Worm (Caenorhabditis elegans) whole organism, young adult: ENCODE results near the gene ZC395.11.

Experiments
- B0035.1 ChIP-seq: sonication (generic microtip); optimal IDR thresholded peaks from 2 replicates; lab custom pipeline; 2016; ENCODE audit warnings: missing genetic modification characterization, mild to moderate bottlenecking, missing compliant biosample characterization, missing genotype, missing genetic modification reagents
- B0261.1 ChIP-seq: sonication (generic microtip); optimal IDR thresholded peaks from 2 replicates; lab custom pipeline; 2016; ENCODE audit warnings: mild to moderate bottlenecking, missing genetic modification characterization, moderate library complexity, missing compliant biosample characterization
- F10E7.11 ChIP-seq: sonication (generic microtip); optimal IDR thresholded peaks from 2 replicates; lab custom pipeline; 2017; ENCODE audit warnings: mild to moderate bottlenecking, missing genetic modification characterization, moderate library complexity, missing compliant biosample characterization
- F33H1.4 ChIP-seq: fragments of 200-800 bp; sonication (Bioruptor generic); IDR thresholded peaks from 2 replicates; pipeline ENCODE4 v1.3.6; 2022; ENCODE audit warnings: missing genetic modification reagents, missing genetic modification characterization, missing compliant biosample characterization
- F39B2.1 ChIP-seq: fragments of 200-800 bp; sonication (Bioruptor generic); IDR thresholded peaks from 2 replicates; pipeline ENCODE4 v1.3.6; 2022; ENCODE audit warnings: missing genetic modification reagents, missing genetic modification characterization, missing compliant biosample characterization
- F49E8.2 ChIP-seq: sonication (generic microtip); optimal IDR thresholded peaks from 3 replicates; lab custom pipeline; 2017; ENCODE audit warnings: missing genetic modification characterization, mild to moderate bottlenecking, missing compliant biosample characterization, antibody characterized with exemption, moderate library complexity; ENCODE audit not compliant: insufficient read depth
- Y53G8AR.9 ChIP-seq: fragments of 200-800 bp; sonication (Bioruptor generic); conservative IDR thresholded peaks from 2 replicates; pipeline ENCODE4 v1.3.6; 2022; ENCODE audit warnings: missing genetic modification reagents, missing genetic modification characterization, missing compliant biosample characterization
- Y56A3A.18 ChIP-seq: fragments of 200-800 bp; sonication (Bioruptor generic); IDR thresholded peaks from 2 replicates; pipeline ENCODE4 v1.3.6; 2022; ENCODE audit warnings: missing genetic modification reagents, missing genetic modification characterization, missing compliant biosample characterization
- aptf-2 ChIP-seq: fragments of 200-800 bp; sonication (Bioruptor generic); conservative IDR thresholded peaks from 2 replicates; pipeline ENCODE4 v1.3.6; 2022; ENCODE audit warnings: missing genetic modification reagents, missing genetic modification characterization, missing compliant biosample characterization
- athp-1 ChIP-seq: sonication (generic microtip); optimal IDR thresholded peaks from 2 replicates; lab custom pipeline; 2017; ENCODE audit warnings: mild to moderate bottlenecking, missing genetic modification characterization, missing compliant biosample characterization
- attf-5 ChIP-seq: fragments of 200-800 bp; sonication (Bioruptor generic); optimal IDR thresholded peaks from 2 replicates; lab custom pipeline; 2018; ENCODE audit warnings: mild to moderate bottlenecking, missing genetic modification characterization, missing compliant biosample characterization
- bed-1 ChIP-seq: fragments of 200-800 bp; sonication (Bioruptor generic); IDR thresholded peaks from 2 replicates; pipeline ENCODE4 v1.3.6; 2022; ENCODE audit warnings: missing genetic modification reagents, missing genetic modification characterization, missing compliant biosample characterization
- ccch-3 ChIP-seq: fragments of 200-800 bp; sonication (Bioruptor generic); optimal IDR thresholded peaks from 2 replicates; lab custom pipeline; 2018; ENCODE audit warnings: mild to moderate bottlenecking, missing genetic modification characterization, missing compliant biosample characterization
- cebp-1 ChIP-seq, 2 experiments: fragments of 200-800 bp in 1 of 2; sonication (Bioruptor generic) in 1 of 2; sonication (generic microtip) in 1 of 2; IDR thresholded peaks in 1 of 2; optimal IDR thresholded peaks in 1 of 2; 2 replicates each; pipeline versions ENCODE4 v1.3.6 to Lab custom; 2017 to 2022; ENCODE audit warnings: missing compliant biosample characterization in 2 of 2, missing genetic modification characterization in 2 of 2, mild to moderate bottlenecking in 1 of 2, missing genetic modification reagents in 1 of 2, moderate library complexity in 1 of 2
- ceh-27 ChIP-seq: fragments of 200-800 bp; sonication (Bioruptor generic); optimal IDR thresholded peaks from 2 replicates; lab custom pipeline; 2018; ENCODE audit warnings: mild to moderate bottlenecking, missing genetic modification characterization, moderate library complexity, missing compliant biosample characterization
- ceh-40 ChIP-seq: fragments of 200-800 bp; sonication (Bioruptor generic); IDR thresholded peaks from 2 replicates; pipeline ENCODE4 v1.3.6; 2022; ENCODE audit warnings: missing genetic modification characterization, missing compliant biosample characterization
- ceh-58 ChIP-seq: fragments of 200-800 bp; sonication (Bioruptor generic); IDR thresholded peaks from 2 replicates; pipeline ENCODE4 v1.3.6; 2022; ENCODE audit warnings: missing genetic modification characterization, missing compliant biosample characterization
- ceh-79 ChIP-seq: sonication (generic microtip); optimal IDR thresholded peaks from 2 replicates; lab custom pipeline; 2017; ENCODE audit warnings: mild to moderate bottlenecking, missing genetic modification characterization, missing compliant biosample characterization
- ekl-4 ChIP-seq: fragments of 200-800 bp; sonication (Bioruptor generic); IDR thresholded peaks from 2 replicates; pipeline ENCODE4 v1.3.6; 2022; ENCODE audit warnings: missing genetic modification reagents, missing genetic modification characterization, missing compliant biosample characterization
- hsf-1 ChIP-seq: fragments of 200-800 bp; sonication (Bioruptor generic); IDR thresholded peaks from 2 replicates; pipeline ENCODE4 v1.3.6; 2022; ENCODE audit warnings: missing genetic modification reagents, missing genetic modification characterization, missing compliant biosample characterization
- let-526 ChIP-seq: fragments of 200-800 bp; sonication (Bioruptor generic); IDR thresholded peaks from 2 replicates; pipeline ENCODE4 v1.3.6; 2022; ENCODE audit warnings: missing genetic modification reagents, missing genetic modification characterization, missing compliant biosample characterization
- lin-35 ChIP-seq, 3 experiments: fragments of 150-350 bp in 2 of 3; sonication (generic microtip) in 1 of 3; optimal IDR thresholded peaks; 2 replicates each; lab custom pipeline; 2014 to 2018; ENCODE audit warnings: missing biosample characterization in 3 of 3, missing genetic modification characterization in 3 of 3, missing genetic modification reagents in 3 of 3
- lin-40 ChIP-seq: sonication (generic microtip); optimal IDR thresholded peaks from 2 replicates; lab custom pipeline; 2016; ENCODE audit warnings: missing genetic modification characterization, mild to moderate bottlenecking, missing compliant biosample characterization, missing genotype, missing genetic modification reagents
- mcd-1 ChIP-seq: fragments of 200-800 bp; sonication (Bioruptor generic); IDR thresholded peaks from 2 replicates; pipeline ENCODE4 v1.3.6; 2022; ENCODE audit warnings: missing genetic modification reagents, missing genetic modification characterization, missing compliant biosample characterization
- mxl-1 ChIP-seq: sonication (generic microtip); optimal IDR thresholded peaks from 2 replicates; lab custom pipeline; 2016; ENCODE audit warnings: missing genetic modification characterization, missing compliant biosample characterization
- nhr-179 ChIP-seq: sonication (generic microtip); optimal IDR thresholded peaks from 2 replicates; lab custom pipeline; 2016; ENCODE audit warnings: mild to moderate bottlenecking, missing genetic modification characterization, missing compliant biosample characterization
- sea-2 ChIP-seq: fragments of 200-800 bp; sonication (Bioruptor generic); IDR thresholded peaks from 2 replicates; pipeline ENCODE4 v1.3.6; 2022; ENCODE audit warnings: missing genetic modification characterization, missing compliant biosample characterization
- somi-1 ChIP-seq: fragments of 200-800 bp; sonication (Bioruptor generic); optimal IDR thresholded peaks from 2 replicates; lab custom pipeline; 2018; ENCODE audit warnings: mild to moderate bottlenecking, missing genetic modification characterization, missing compliant biosample characterization
- tbp1 ChIP-seq: fragments of 200-800 bp; sonication (Bioruptor generic); optimal IDR thresholded peaks from 2 replicates; lab custom pipeline; 2018; ENCODE audit warnings: mild to moderate bottlenecking, missing genetic modification characterization, missing compliant biosample characterization
- unc-62 ChIP-seq: fragments of 150-350 bp; optimal IDR thresholded peaks from 2 replicates; lab custom pipeline; 2014; ENCODE audit warnings: missing biosample characterization, missing genetic modification reagents, missing genetic modification characterization
- xnd-1 ChIP-seq: sonication (generic microtip); optimal IDR thresholded peaks from 2 replicates; lab custom pipeline; 2016; ENCODE audit warnings: missing genotype, missing genetic modification reagents, missing genetic modification characterization, missing compliant biosample characterization
- ztf-28 ChIP-seq: fragments of 200-800 bp; sonication (Bioruptor generic); IDR thresholded peaks from 2 replicates; pipeline ENCODE4 v1.3.6; 2022; ENCODE audit warnings: missing genetic modification reagents, missing genetic modification characterization, missing compliant biosample characterization

ZC395.11 gene

ce11 chrIII:5267217-5267906, 18.7 kb downstream of the ZC395.11 start, which contains the start of gene ZC395.5 (continued):
- no peak for TF ChIP-seq mxl-1
- TF ChIP-seq ceh-27 (GFP tag; lab: Kevin White, UChicago): peak; percentile 17

ce11 chrIII:5264813-5265212, 21.3 kb downstream of the ZC395.11 start, which contains the start of gene gro-1:
Gene gro-1, plus strand, starts transcription at chrIII:5265113.
- TF ChIP-seq F10E7.11 (tag; lab: Kevin White, UChicago) (no peak), attf-5 (GFP tag; lab: Kevin White, UChicago) (no peak), sea-2 (GFP tag; lab: Robert Waterston, UW) (no peak), ceh-58 (GFP tag; lab: Robert Waterston, UW) (no peak), lin-35 (GFP tag; optimal IDR thresholded peaks at IDR 0.05; lab: Kevin White, UChicago) (no peak), Y53G8AR.9 (GFP tag; lab: Robert Waterston, UW) (no peak), B0035.1 (tag; lab: Kevin White, UChicago) (no peak), F39B2.1 (no peak), B0261.1 (tag; lab: Kevin White, UChicago) (no peak), athp-1 (tag; lab: Kevin White, UChicago) (no peak), unc-62 (GFP tag; lab: Kevin White, UChicago) (no peak), ccch-3 (GFP tag; lab: Kevin White, UChicago) (no peak), F49E8.2 (tag; lab: Kevin White, UChicago) (no peak), bed-1 (GFP tag; lab: Robert Waterston, UW) (no peak), Y56A3A.18 (GFP tag; lab: Robert Waterston, UW) (no peak)
- TF ChIP-seq, all 124 proteins: peak for 0

- no peak for TF ChIP-seq ztf-28 (GFP tag; lab: Robert Waterston, UW)
Measured at ce11 chrIII:5263299-5263993, 22.7 kb downstream of the ZC395.11 start, which contains the start of the genes C34E10.9 and hap-1. Gene C34E10.9, minus strand, starts transcription at chrIII:5263399. Gene hap-1, plus strand, starts transcription at chrIII:5263943.

ce11 chrIII:5260394-5260793, 25.7 kb downstream of the ZC395.11 start, which contains the start of gene gop-3:
Gene gop-3, plus strand, starts transcription at chrIII:5260694.
- TF ChIP-seq athp-1 (tag; lab: Kevin White, UChicago): no peak
- no peak for TF ChIP-seq tbp1 (GFP tag; lab: Kevin White, UChicago)
- TF ChIP-seq nhr-179 (tag; lab: Kevin White, UChicago): no peak
- TF ChIP-seq F10E7.11 (tag; lab: Kevin White, UChicago): no peak
- TF ChIP-seq ztf-28 (GFP tag; lab: Robert Waterston, UW): no peak
- no peak for TF ChIP-seq xnd-1 (tag; lab: Kevin White, UChicago)
- TF ChIP-seq aptf-2 (GFP tag; lab: Robert Waterston, UW): no peak
- no peak for TF ChIP-seq F33H1.4 (GFP tag; lab: Robert Waterston, UW)

ce11 chrIII:5258918-5259317, 27.2 kb downstream of the ZC395.11 start, which contains the start of gene gop-2:
Gene gop-2, plus strand, starts transcription at chrIII:5259023.
- no peak for TF ChIP-seq ceh-40
- TF ChIP-seq mcd-1 (GFP tag; lab: Robert Waterston, UW): no peak
- TF ChIP-seq somi-1 (GFP tag; lab: Kevin White, UChicago): no peak
- no peak for TF ChIP-seq ceh-79 (tag; lab: Kevin White, UChicago)
- no peak for TF ChIP-seq hsf-1 (GFP tag; lab: Robert Waterston, UW)
- TF ChIP-seq lin-40 (tag; lab: Kevin White, UChicago): no peak
- TF ChIP-seq F49E8.2 (tag; lab: Kevin White, UChicago): no peak
- no peak for TF ChIP-seq let-526 (GFP tag; lab: Robert Waterston, UW)
- no peak for TF ChIP-seq ekl-4 (GFP tag; lab: Robert Waterston, UW)
- TF ChIP-seq cebp-1 (GFP tag; IDR thresholded peaks at IDR 0.05; lab: Robert Waterston, UW): no peak
- TF ChIP-seq cebp-1 (tag; optimal IDR thresholded peaks at IDR 0.05; lab: Kevin White, UChicago): no peak
- TF ChIP-seq mxl-1: no peak
- no peak for TF ChIP-seq F10E7.11 (tag; lab: Kevin White, UChicago)
